Worm (Caenorhabditis elegans) whole organism, L4 larva: ENCODE results near the gene fbxb-112.
A peak's percentile ranks its signal among the peaks of the same experiment; 100 is the strongest.
"Not testable (repeated sequence)": the region's sequence is repeated elsewhere in the genome, so short reads cannot be mapped to it uniquely, and the experiment has no call there.

ENCODE experiments used
- D1046.2 ChIP-seq: fragments of 200-800 bp; sonication (Bioruptor generic); IDR thresholded peaks from 2 replicates; pipeline ENCODE4 v1.3.6; 2022; ENCODE audit warnings: missing genetic modification characterization, missing compliant biosample characterization
- F26F4.8 ChIP-seq: fragments of 200-800 bp; sonication (Bioruptor generic); conservative IDR thresholded peaks from 2 replicates; pipeline ENCODE4 v1.3.6; 2022; ENCODE audit warnings: missing genetic modification characterization, missing compliant biosample characterization
- F37D6.2 ChIP-seq: sonication (generic microtip); optimal IDR thresholded peaks from 2 replicates; lab custom pipeline; 2016; ENCODE audit warnings: mild to moderate bottlenecking, missing genetic modification characterization, missing compliant biosample characterization
- T26A8.4 ChIP-seq: fragments of 200-800 bp; sonication (Bioruptor generic); IDR thresholded peaks from 2 replicates; pipeline ENCODE4 v1.3.6; 2022; ENCODE audit warnings: missing genetic modification characterization, missing compliant biosample characterization
- Y75B8A.6 ChIP-seq: fragments of 200-800 bp; sonication (Bioruptor generic); IDR thresholded peaks from 2 replicates; pipeline ENCODE4 v1.3.6; 2022; ENCODE audit warnings: missing genetic modification reagents, missing genetic modification characterization, missing compliant biosample characterization
- aha-1 ChIP-seq: fragments of 150-350 bp; peaks from one replicate; lab custom pipeline; 2014; ENCODE audit warnings: missing biosample characterization, missing genetic modification characterization
- ceh-20 ChIP-seq: fragments of 200-800 bp; sonication (Bioruptor generic); IDR thresholded peaks from 2 replicates; pipeline ENCODE4 v1.3.6; 2022; ENCODE audit warnings: missing genetic modification reagents, missing genetic modification characterization, missing compliant biosample characterization
- ces-1 ChIP-seq: fragments of 150-350 bp; sonication (generic microtip); optimal IDR thresholded peaks from 4 replicates; lab custom pipeline; 2014; ENCODE audit warnings: missing biosample characterization, missing genetic modification reagents, missing genetic modification characterization
- ctbp-1 ChIP-seq: fragments of 200-800 bp; sonication (Bioruptor generic); IDR thresholded peaks from 2 replicates; pipeline ENCODE4 v1.3.6; 2022; ENCODE audit warnings: missing genetic modification reagents, missing genetic modification characterization, missing compliant biosample characterization
- daf-19 ChIP-seq: fragments of 200-800 bp; sonication (Bioruptor generic); conservative IDR thresholded peaks from 2 replicates; pipeline ENCODE4 v1.3.6; 2022; ENCODE audit warnings: missing genetic modification characterization, missing compliant biosample characterization
- daf-8 ChIP-seq: fragments of 200-800 bp; sonication (Bioruptor generic); IDR thresholded peaks from 2 replicates; pipeline ENCODE4 v1.3.6; 2022; ENCODE audit warnings: missing genetic modification characterization, missing compliant biosample characterization
- dmd-6 ChIP-seq: fragments of 200-800 bp; sonication (Bioruptor generic); IDR thresholded peaks from 2 replicates; pipeline ENCODE4 v1.3.6; 2022; ENCODE audit warnings: missing genetic modification reagents, missing genetic modification characterization, missing compliant biosample characterization
- dmd-9 ChIP-seq: fragments of 200-800 bp; sonication (Bioruptor generic); IDR thresholded peaks from 2 replicates; pipeline ENCODE4 v1.3.6; 2022; ENCODE audit warnings: missing genetic modification reagents, missing genetic modification characterization, missing compliant biosample characterization
- dpl-1 ChIP-seq: fragments of 150-350 bp; optimal IDR thresholded peaks from 2 replicates; lab custom pipeline; 2014; ENCODE audit warnings: missing biosample characterization, missing genetic modification reagents, missing genetic modification characterization
- duxl-1 ChIP-seq: sonication (generic microtip); optimal IDR thresholded peaks from 2 replicates; lab custom pipeline; 2016; ENCODE audit warnings: mild to moderate bottlenecking, missing genetic modification characterization, moderate library complexity, missing compliant biosample characterization; ENCODE audit not compliant: poor library complexity
- dve-1 ChIP-seq: sonication (generic microtip); optimal IDR thresholded peaks from 2 replicates; lab custom pipeline; 2017; ENCODE audit warnings: antibody characterized with exemption, mild to moderate bottlenecking, missing genetic modification characterization, missing compliant biosample characterization; ENCODE audit not compliant: insufficient read depth
- egl-43 ChIP-seq: fragments of 200-800 bp; sonication (Bioruptor generic); IDR thresholded peaks from 2 replicates; pipeline ENCODE4 v1.3.6; 2022; ENCODE audit warnings: missing genetic modification reagents, missing genetic modification characterization, missing compliant biosample characterization
- hif-1 ChIP-seq, 2 experiments: sonication (generic microtip); optimal IDR thresholded peaks; 2 replicates each; lab custom pipeline; 2016 to 2017; ENCODE audit warnings: missing compliant biosample characterization in 2 of 2, missing genetic modification characterization in 2 of 2, missing genetic modification reagents in 2 of 2, missing genotype in 2 of 2, mild to moderate bottlenecking in 1 of 2
- hlh-11 ChIP-seq: fragments of 200-800 bp; sonication (Bioruptor generic); optimal IDR thresholded peaks from 2 replicates; lab custom pipeline; 2018; ENCODE audit warnings: mild to moderate bottlenecking, missing genetic modification characterization, missing compliant biosample characterization
- hlh-30 ChIP-seq: sonication (generic microtip); optimal IDR thresholded peaks from 2 replicates; lab custom pipeline; 2017; ENCODE audit warnings: antibody characterized with exemption, mild to moderate bottlenecking, missing genetic modification characterization, missing compliant biosample characterization; ENCODE audit not compliant: insufficient read depth
- lin-13 ChIP-seq: fragments of 150-350 bp; optimal IDR thresholded peaks from 2 replicates; lab custom pipeline; 2014; ENCODE audit warnings: missing biosample characterization, missing genetic modification reagents, missing genetic modification characterization
- lin-29 ChIP-seq: fragments of 200-800 bp; sonication (Bioruptor generic); IDR thresholded peaks from 2 replicates; pipeline ENCODE4 v1.3.6; 2022; ENCODE audit warnings: missing genetic modification reagents, missing genetic modification characterization, missing compliant biosample characterization
- lin-38 ChIP-seq: fragments of 200-800 bp; sonication (Bioruptor generic); IDR thresholded peaks from 2 replicates; pipeline ENCODE4 v1.3.6; 2022; ENCODE audit warnings: missing genetic modification reagents, missing genetic modification characterization, missing compliant biosample characterization
- lin-39 ChIP-seq: fragments of 150-350 bp; optimal IDR thresholded peaks from 2 replicates; lab custom pipeline; 2014; ENCODE audit warnings: missing biosample characterization, missing genetic modification reagents, missing genetic modification characterization
- lsy-2 ChIP-seq, 2 experiments: fragments of 150-350 bp in 1 of 2; sonication (generic microtip) in 1 of 2; optimal IDR thresholded peaks; 2 replicates each; lab custom pipeline; 2014 to 2017; ENCODE audit warnings: missing biosample characterization in 2 of 2, missing genetic modification characterization in 2 of 2
- madf-5 ChIP-seq, 2 experiments: fragments of 200-800 bp; sonication (Bioruptor generic); IDR thresholded peaks; 2 replicates each; pipeline ENCODE4 v1.3.6; 2022; ENCODE audit warnings: missing compliant biosample characterization in 2 of 2, missing genetic modification characterization in 2 of 2
- madf-9 ChIP-seq: fragments of 200-800 bp; sonication (Bioruptor generic); conservative IDR thresholded peaks from 2 replicates; pipeline ENCODE4 v1.3.6; 2022; ENCODE audit warnings: missing genetic modification reagents, missing genetic modification characterization, missing compliant biosample characterization
- mdl-1 ChIP-seq, 2 experiments: fragments of 150-350 bp in 1 of 2; sonication (generic microtip) in 1 of 2; optimal IDR thresholded peaks; 2 replicates each; lab custom pipeline; 2014 to 2017; ENCODE audit warnings: missing biosample characterization in 2 of 2, missing genetic modification characterization in 2 of 2
- mes-2 ChIP-seq: sonication (generic microtip); optimal IDR thresholded peaks from 2 replicates; lab custom pipeline; 2016; ENCODE audit warnings: missing genotype, mild to moderate bottlenecking, missing genetic modification characterization, missing compliant biosample characterization; ENCODE audit not compliant: poor library complexity, severe bottlenecking
- mxl-2 ChIP-seq: fragments of 200-800 bp; sonication (Bioruptor generic); conservative IDR thresholded peaks from 2 replicates; pipeline ENCODE4 v1.3.6; 2022; ENCODE audit warnings: missing genetic modification reagents, missing genetic modification characterization, missing compliant biosample characterization
- nhr-102 ChIP-seq: sonication (generic microtip); optimal IDR thresholded peaks from 2 replicates; lab custom pipeline; 2016; ENCODE audit warnings: mild to moderate bottlenecking, missing genetic modification characterization, moderate library complexity, missing compliant biosample characterization
- nhr-11 ChIP-seq: fragments of 150-350 bp; optimal IDR thresholded peaks from 2 replicates; lab custom pipeline; 2014; ENCODE audit warnings: missing biosample characterization, missing genetic modification characterization
- nhr-111 ChIP-seq: fragments of 200-800 bp; sonication (Bioruptor generic); optimal IDR thresholded peaks from 2 replicates; lab custom pipeline; 2018; ENCODE audit warnings: mild to moderate bottlenecking, missing genetic modification characterization, missing compliant biosample characterization
- nhr-28 ChIP-seq: fragments of 150-350 bp; optimal IDR thresholded peaks from 2 replicates; lab custom pipeline; 2014; ENCODE audit warnings: missing biosample characterization, missing genetic modification characterization
- nhr-42 ChIP-seq: fragments of 200-800 bp; sonication (Bioruptor generic); IDR thresholded peaks from 2 replicates; pipeline ENCODE4 v1.3.6; 2022; ENCODE audit warnings: missing genetic modification characterization, missing compliant biosample characterization
- pha-4 ChIP-seq, 2 experiments: fragments of 150-350 bp in 1 of 2; fragments of 200-800 bp in 1 of 2; sonication (Bioruptor generic) in 1 of 2; IDR thresholded peaks in 1 of 2; optimal IDR thresholded peaks in 1 of 2; 2 replicates each; pipeline versions ENCODE4 v1.3.6 to Lab custom; 2014 to 2022; ENCODE audit warnings: missing genetic modification characterization in 2 of 2, missing genetic modification reagents in 2 of 2, missing biosample characterization in 1 of 2, missing compliant biosample characterization in 1 of 2
- rbr-2 ChIP-seq: sonication (generic microtip); optimal IDR thresholded peaks from 2 replicates; lab custom pipeline; 2016; ENCODE audit warnings: missing genotype, missing genetic modification characterization, missing compliant biosample characterization
- saeg-2 ChIP-seq: fragments of 200-800 bp; sonication (Bioruptor generic); IDR thresholded peaks from 2 replicates; pipeline ENCODE4 v1.3.6; 2022; ENCODE audit warnings: missing genetic modification reagents, missing genetic modification characterization, missing compliant biosample characterization
- tra-1 ChIP-seq: fragments of 200-800 bp; sonication (Bioruptor generic); IDR thresholded peaks from 2 replicates; pipeline ENCODE4 v1.3.6; 2022; ENCODE audit warnings: missing genetic modification reagents, missing genetic modification characterization, missing compliant biosample characterization
- vab-7 ChIP-seq: fragments of 200-800 bp; sonication (Bioruptor generic); IDR thresholded peaks from 2 replicates; pipeline ENCODE4 v1.3.6; 2022; ENCODE audit warnings: missing genetic modification reagents, missing genetic modification characterization, missing compliant biosample characterization
- zfp-2 ChIP-seq: sonication (generic microtip); optimal IDR thresholded peaks from 2 replicates; lab custom pipeline; 2016; ENCODE audit warnings: mild to moderate bottlenecking, missing genetic modification characterization, missing compliant biosample characterization
- zfp-3 ChIP-seq: fragments of 200-800 bp; sonication (Bioruptor generic); conservative IDR thresholded peaks from 2 replicates; pipeline ENCODE4 v1.3.6; 2022; ENCODE audit warnings: missing genetic modification reagents, missing genetic modification characterization, missing compliant biosample characterization
- ztf-11 ChIP-seq: fragments of 150-350 bp; optimal IDR thresholded peaks from 2 replicates; lab custom pipeline; 2014; ENCODE audit warnings: missing biosample characterization, missing genetic modification characterization

The fbxb-112 gene

ce11 chrII:3520988-3521850 lies 30.3 kb downstream of the fbxb-112 start, which contains the start of gene W09G10.9 (continued):
- TF ChIP-seq mxl-2 (GFP tag; lab: Robert Waterston, UW), result no peak; the same call in 1 of the 2 replicates
- peak; percentile 88 for TF ChIP-seq dmd-9 (GFP tag; lab: Robert Waterston, UW)
- 0 out of 2 replicates have a peak, but pooled peaks have one; percentile 23 for TF ChIP-seq F26F4.8 (GFP tag; lab: Robert Waterston, UW)
- TF ChIP-seq aha-1 (tag; lab: Kevin White, UChicago), result peak; percentile 44
- no peak for TF ChIP-seq madf-5 (GFP tag; IDR thresholded peaks at IDR 0.05; lab: Robert Waterston, UW)
- no peak for TF ChIP-seq ces-1
- TF ChIP-seq saeg-2 (GFP tag; lab: Robert Waterston, UW), result 0 out of 2 replicates have a peak, but pooled peaks have one; percentile 53
- TF ChIP-seq daf-8 (GFP tag; lab: Robert Waterston, UW), result 0 out of 2 replicates have a peak, but pooled peaks have one; percentile 47
- peak in 1 of 2 experiments; percentile 28 for TF ChIP-seq mdl-1 (tag; optimal IDR thresholded peaks at IDR 0.05; lab: Kevin White, UChicago)
- no peak for TF ChIP-seq lin-39
- peak; percentile 36 for TF ChIP-seq nhr-111 (GFP tag; lab: Kevin White, UChicago)
- TF ChIP-seq tra-1, result 0 out of 2 replicates have a peak, but pooled peaks have one; percentile 37
- no peak for TF ChIP-seq F37D6.2 (tag; lab: Kevin White, UChicago)
- TF ChIP-seq lin-13 (GFP tag; lab: Kevin White, UChicago), result peak; percentile 80
- TF ChIP-seq nhr-42 (GFP tag; lab: Robert Waterston, UW), result peak; percentile 79
- no peak for TF ChIP-seq ztf-11

- TF ChIP-seq D1046.2 (GFP tag; lab: Robert Waterston, UW), result 0 out of 2 replicates have a peak, but pooled peaks have one; percentile 54
- peak; percentile 47; the same call in 1 of the 2 replicates for TF ChIP-seq zfp-3
- TF ChIP-seq zfp-2 (tag; lab: Kevin White, UChicago), result peak; percentile 53
- peak; percentile 31 for TF ChIP-seq hlh-30
- peak; percentile 81 for TF ChIP-seq aha-1 (tag; lab: Kevin White, UChicago)
- peak; percentile 75 for TF ChIP-seq pha-4 (GFP tag; IDR thresholded peaks at IDR 0.05; lab: Robert Waterston, UW)
- TF ChIP-seq pha-4 (tag; optimal IDR thresholded peaks at IDR 0.05; lab: Kevin White, UChicago), result not testable (repeated sequence)
- TF ChIP-seq egl-43 (GFP tag; lab: Robert Waterston, UW), result 0 out of 2 replicates have a peak, but pooled peaks have one; percentile 45
- TF ChIP-seq dve-1 (tag; lab: Kevin White, UChicago), result peak; percentile 23
- TF ChIP-seq lin-38 (GFP tag; lab: Robert Waterston, UW), result peak; percentile 96
- TF ChIP-seq hlh-11 (tag; lab: Kevin White, UChicago), result peak; percentile 26
- peak; percentile 63; the same call in 1 of the 2 replicates for TF ChIP-seq madf-9 (GFP tag; lab: Robert Waterston, UW)
- peak; percentile 72; the same call in 1 of the 2 replicates for TF ChIP-seq ceh-20
- 0 out of 2 replicates have a peak, but pooled peaks have one; percentile 63 for TF ChIP-seq dmd-9 (GFP tag; lab: Robert Waterston, UW)
- peak; percentile 52 for TF ChIP-seq F37D6.2 (tag; lab: Kevin White, UChicago)
- peak in 1 of 2 experiments; percentile 39 for TF ChIP-seq hif-1 (tag; optimal IDR thresholded peaks at IDR 0.05; lab: Kevin White, UChicago)
- peak; percentile 66 for TF ChIP-seq mes-2
- peak; percentile 80 for TF ChIP-seq dmd-6 (GFP tag; lab: Robert Waterston, UW)
- peak; percentile 77 to 96 for TF ChIP-seq lsy-2 (tag; optimal IDR thresholded peaks at IDR 0.05; lab: Kevin White, UChicago)
- TF ChIP-seq nhr-42 (GFP tag; lab: Robert Waterston, UW), result peak; percentile 79
- TF ChIP-seq rbr-2 (tag; lab: Kevin White, UChicago), result peak; percentile 83
- 0 out of 2 replicates have a peak, but pooled peaks have one; percentile 14 for TF ChIP-seq daf-19
- TF ChIP-seq nhr-28 (tag; lab: Kevin White, UChicago), result peak; percentile 49
- peak; percentile 41 for TF ChIP-seq dpl-1 (GFP tag; lab: Kevin White, UChicago)
- peak; percentile 10 for TF ChIP-seq duxl-1 (tag; lab: Kevin White, UChicago)
- peak; percentile 11 for TF ChIP-seq nhr-102 (tag; lab: Kevin White, UChicago)
- TF ChIP-seq nhr-11 (tag; lab: Kevin White, UChicago), result peak; percentile 57
- 0 out of 2 replicates have a peak, but pooled peaks have one; percentile 40 for TF ChIP-seq Y75B8A.6 (GFP tag; lab: Robert Waterston, UW)
- peak; percentile 55; the same call in 1 of the 2 replicates for TF ChIP-seq ctbp-1
- peak; percentile 74 for TF ChIP-seq lin-29 (GFP tag; lab: Robert Waterston, UW)
- peak; percentile 44; the same call in 1 of the 2 replicates for TF ChIP-seq T26A8.4 (GFP tag; lab: Robert Waterston, UW)
- peak; percentile 70 for TF ChIP-seq vab-7 (GFP tag; lab: Robert Waterston, UW)
- TF ChIP-seq saeg-2 (GFP tag; lab: Robert Waterston, UW), result 0 out of 2 replicates have a peak, but pooled peaks have one; percentile 33
These were observed 32.6 kb downstream of the fbxb-112 start for ce11 chrII:3523547-3523946.
